Worm (Caenorhabditis elegans): Measurements from ENCODE around the gene mboa-6.

Gene mboa-6

ce11 chrIII:1961895-1962506 lies at the start of gene mboa-6:
Gene mboa-6, minus strand, starts transcription at chrIII:1961945.
- no peak for TF ChIP-seq unc-62 (GFP tag; optimal IDR thresholded peaks at IDR 0.05)

- no peak for TF ChIP-seq unc-62 (GFP tag; optimal IDR thresholded peaks at IDR 0.05)
Measured at ce11 chrIII:2008894-2009293, 47.1 kb upstream of the mboa-6 start.

ce11 chrIII:2008334-2008733 lies 46.6 kb upstream of the mboa-6 start:
- TF ChIP-seq unc-62 (GFP tag; optimal IDR thresholded peaks at IDR 0.05), result no peak

ce11 chrIII:2006937-2007336 lies 45.2 kb upstream of the mboa-6 start:
- TF ChIP-seq unc-62 (GFP tag; optimal IDR thresholded peaks at IDR 0.05), result no peak

- TF ChIP-seq unc-62 (GFP tag; optimal IDR thresholded peaks at IDR 0.05), result no peak
Measured at ce11 chrIII:2005729-2006128, 44.0 kb upstream of the mboa-6 start, which contains the start of gene Y39A3B.1. Gene Y39A3B.1, plus strand, starts transcription at chrIII:2006029.

ce11 chrIII:2001210-2001609 lies 39.5 kb upstream of the mboa-6 start:
- TF ChIP-seq unc-62 (GFP tag; optimal IDR thresholded peaks at IDR 0.05), result no peak

- no peak for TF ChIP-seq unc-62 (GFP tag; optimal IDR thresholded peaks at IDR 0.05)
Measured at ce11 chrIII:1997569-1997968, 35.8 kb upstream of the mboa-6 start, which contains the start of gene lgc-42. Gene lgc-42, plus strand, starts transcription at chrIII:1997869.

- TF ChIP-seq unc-62 (GFP tag; optimal IDR thresholded peaks at IDR 0.05), result no peak
Measured at ce11 chrIII:1989940-1990339, 28.2 kb upstream of the mboa-6 start.

ce11 chrIII:1987693-1988092 lies 25.9 kb upstream of the mboa-6 start, which contains the start of gene Y39A3B.8:
Gene Y39A3B.8, plus strand, starts transcription at chrIII:1987993.
- no peak for TF ChIP-seq unc-62 (GFP tag; optimal IDR thresholded peaks at IDR 0.05)

- no peak for TF ChIP-seq unc-62 (GFP tag; optimal IDR thresholded peaks at IDR 0.05)
Measured at ce11 chrIII:1984860-1985259, 23.1 kb upstream of the mboa-6 start, which contains the start of gene Y39A3B.7. Gene Y39A3B.7, minus strand, starts transcription at chrIII:1984960.

- TF ChIP-seq unc-62 (GFP tag; optimal IDR thresholded peaks at IDR 0.05), result no peak
Measured at ce11 chrIII:1982597-1983244, 21.0 kb upstream of the mboa-6 start, which contains the start of gene srd-66. Gene srd-66, minus strand, starts transcription at chrIII:1982647.

ce11 chrIII:1981467-1981866 lies 19.7 kb upstream of the mboa-6 start:
- no peak for TF ChIP-seq unc-62 (GFP tag; optimal IDR thresholded peaks at IDR 0.05)

ce11 chrIII:1977424-1977823 lies 15.7 kb upstream of the mboa-6 start:
- no peak for TF ChIP-seq unc-62 (GFP tag; optimal IDR thresholded peaks at IDR 0.05)

- no peak for TF ChIP-seq unc-62 (GFP tag; optimal IDR thresholded peaks at IDR 0.05)
Measured at ce11 chrIII:1976642-1977041, 14.9 kb upstream of the mboa-6 start, which contains the start of gene R155.3. Gene R155.3, minus strand, starts transcription at chrIII:1976742.

- no peak for TF ChIP-seq unc-62 (GFP tag; optimal IDR thresholded peaks at IDR 0.05)
Measured at ce11 chrIII:1975992-1976391, 14.2 kb upstream of the mboa-6 start.

ce11 chrIII:1970433-1970832 lies 8.7 kb upstream of the mboa-6 start, which contains the start of gene R155.5:
Gene R155.5, minus strand, starts transcription at chrIII:1970533.
- TF ChIP-seq unc-62 (GFP tag; optimal IDR thresholded peaks at IDR 0.05), result no peak

- TF ChIP-seq unc-62 (GFP tag; optimal IDR thresholded peaks at IDR 0.05), result no peak
Measured at ce11 chrIII:1969802-1970201, 8.1 kb upstream of the mboa-6 start, which contains the start of gene moa-1. Gene moa-1, minus strand, starts transcription at chrIII:1969902.
